Worm (Caenorhabditis elegans): ENCODE results near the gene Y113G7A.14.

Gene Y113G7A.14

ce11 chrV:20124393-20124792 is 13.9 kb downstream of the Y113G7A.14 start:
- TF ChIP-seq vab-7 (GFP tag; IDR thresholded peaks at IDR 0.05) (no peak), egl-43 (GFP tag; IDR thresholded peaks at IDR 0.05) (no peak), lim-7 (GFP tag; IDR thresholded peaks at IDR 0.05) (no peak), php-3 (GFP tag; IDR thresholded peaks at IDR 0.05) (0 out of 2 replicates have a peak, but pooled peaks have one; percentile 27), set-16 (GFP tag; IDR thresholded peaks at IDR 0.05) (peak; percentile 65), nhr-10 (tag; optimal IDR thresholded peaks at IDR 0.05) (no peak), F44E2.7 (GFP tag; IDR thresholded peaks at IDR 0.05) (0 out of 2 replicates have a peak, but pooled peaks have one; percentile 64), ceh-20 (GFP tag; IDR thresholded peaks at IDR 0.05) (no peak), aha-1 (tag) (peak; percentile 13), tra-1 (GFP tag; IDR thresholded peaks at IDR 0.05) (no peak)

ce11 chrV:20123616-20124015 is 14.6 kb downstream of the Y113G7A.14 start:
- TF ChIP-seq R02D3.7 (tag; optimal IDR thresholded peaks at IDR 0.05) (no peak), set-16 (GFP tag; IDR thresholded peaks at IDR 0.05) (peak; percentile 39; the same call in 1 of the 2 replicates), zfp-2 (tag; optimal IDR thresholded peaks at IDR 0.05) (no peak), madf-5 (GFP tag; IDR thresholded peaks at IDR 0.05) (0 out of 4 replicates have a peak, but pooled peaks of 1 of the 2 experiments have one; percentile 30), F44E2.7 (GFP tag; IDR thresholded peaks at IDR 0.05) (0 out of 2 replicates have a peak, but pooled peaks have one; percentile 55), vab-7 (GFP tag; IDR thresholded peaks at IDR 0.05) (0 out of 2 replicates have a peak, but pooled peaks have one; percentile 10), D1046.2 (GFP tag; IDR thresholded peaks at IDR 0.05) (no peak), hlh-11 (tag; optimal IDR thresholded peaks at IDR 0.05) (no peak)

- TF ChIP-seq Y5F2A.4 (GFP tag; optimal IDR thresholded peaks at IDR 0.05) = no peak
- TF ChIP-seq saeg-2 (GFP tag; IDR thresholded peaks at IDR 0.05) = no peak
- TF ChIP-seq F26F4.8 (GFP tag; conservative IDR thresholded peaks at IDR 0.05) = no peak
- no peak for TF ChIP-seq hif-1 (tag; optimal IDR thresholded peaks at IDR 0.05)
- peak; percentile 69 for TF ChIP-seq set-16 (GFP tag; IDR thresholded peaks at IDR 0.05)
- TF ChIP-seq nhr-42 (GFP tag; IDR thresholded peaks at IDR 0.05) = 0 out of 2 replicates have a peak, but pooled peaks have one; percentile 31
Observed at ce11 chrV:20123010-20123409, 15.2 kb downstream of the Y113G7A.14 start.

ce11 chrV:20120623-20121165 is 17.6 kb downstream of the Y113G7A.14 start, which contains the start of gene ncx-1:
TSS of gene ncx-1 (minus strand) at chrV:20120673.
- TF ChIP-seq ztf-11 (tag; optimal IDR thresholded peaks at IDR 0.05) (no peak), set-16 (GFP tag; IDR thresholded peaks at IDR 0.05) (peak; percentile 70), pha-4 (GFP tag; IDR thresholded peaks at IDR 0.05) (0 out of 2 replicates have a peak, but pooled peaks have one; percentile 19), pha-4 (tag; optimal IDR thresholded peaks at IDR 0.05) (no peak)

- TF ChIP-seq daf-16 (GFP tag; optimal IDR thresholded peaks at IDR 0.05) = no peak
- no peak for TF ChIP-seq daf-16 (tag; optimal IDR thresholded peaks at IDR 0.05)
- TF ChIP-seq php-3 (GFP tag; IDR thresholded peaks at IDR 0.05) = no peak
- no peak for TF ChIP-seq ces-1 (GFP tag; optimal IDR thresholded peaks at IDR 0.05)
- TF ChIP-seq zip-2 (tag; optimal IDR thresholded peaks at IDR 0.05) = no peak
- TF ChIP-seq nhr-10 (tag; optimal IDR thresholded peaks at IDR 0.05) = no peak
- no peak for TF ChIP-seq unc-62 (GFP tag; optimal IDR thresholded peaks at IDR 0.05 in 1 of 2)
- no peak for TF ChIP-seq unc-62 (tag; optimal IDR thresholded peaks at IDR 0.05)
- no peak for TF ChIP-seq F37D6.2 (tag; optimal IDR thresholded peaks at IDR 0.05)
- TF ChIP-seq zfp-3 (GFP tag; conservative IDR thresholded peaks at IDR 0.05) = no peak
- no peak for TF ChIP-seq aha-1 (tag)
- TF ChIP-seq hlh-30 (tag; optimal IDR thresholded peaks at IDR 0.05; ENCODE audit: insufficient read depth) = no peak
- TF ChIP-seq egl-43 (GFP tag; IDR thresholded peaks at IDR 0.05) = no peak
- TF ChIP-seq zag-1 (tag; optimal IDR thresholded peaks at IDR 0.05) = no peak
Observed at ce11 chrV:20119770-20120169, 18.5 kb downstream of the Y113G7A.14 start.

All from whole organism, L4 larva.